Fruit fly (Drosophila melanogaster): ENCODE data around the gene CG10863.
A peak's percentile ranks its signal among the peaks of the same experiment; 100 is the strongest.

Gene CG10863

dm6 chr3L:3932742-3933289 is 9.4 kb downstream of the CG10863 start:
- TF ChIP-seq Abd-B (GFP tag; optimal IDR thresholded peaks at IDR 0.05) (no peak), N (GFP tag; optimal IDR thresholded peaks at IDR 0.05) (no peak), Hr78 (GFP tag; optimal IDR thresholded peaks at IDR 0.05) (no peak), CrebA (GFP tag; optimal IDR thresholded peaks at IDR 0.05; ENCODE audit: borderline replicate concordance) (no peak), lola (GFP tag; optimal IDR thresholded peaks at IDR 0.05) (no peak), tai (GFP tag; optimal IDR thresholded peaks at IDR 0.05) (peak; percentile 10)

- TF ChIP-seq tai (GFP tag; optimal IDR thresholded peaks at IDR 0.05), result no peak
- TF ChIP-seq Hr83 (GFP tag; optimal IDR thresholded peaks at IDR 0.05; ENCODE audit: poor library complexity, severe bottlenecking), result no peak
- no peak for TF ChIP-seq Myc (optimal IDR thresholded peaks at IDR 0.05)
- no peak for TF ChIP-seq Dfd (GFP tag; optimal IDR thresholded peaks at IDR 0.05)
- TF ChIP-seq pan (optimal IDR thresholded peaks at IDR 0.05), result no peak
- TF ChIP-seq h (GFP tag; optimal IDR thresholded peaks at IDR 0.05), result no peak
- no peak for TF ChIP-seq ey (GFP tag; optimal IDR thresholded peaks at IDR 0.05)
- no peak for TF ChIP-seq jim (GFP tag; optimal IDR thresholded peaks at IDR 0.05)
- no peak for TF ChIP-seq Hnf4 (GFP tag; optimal IDR thresholded peaks at IDR 0.05)
Observed at dm6 chr3L:3931778-3932177, 10.5 kb downstream of the CG10863 start.

DNA sequence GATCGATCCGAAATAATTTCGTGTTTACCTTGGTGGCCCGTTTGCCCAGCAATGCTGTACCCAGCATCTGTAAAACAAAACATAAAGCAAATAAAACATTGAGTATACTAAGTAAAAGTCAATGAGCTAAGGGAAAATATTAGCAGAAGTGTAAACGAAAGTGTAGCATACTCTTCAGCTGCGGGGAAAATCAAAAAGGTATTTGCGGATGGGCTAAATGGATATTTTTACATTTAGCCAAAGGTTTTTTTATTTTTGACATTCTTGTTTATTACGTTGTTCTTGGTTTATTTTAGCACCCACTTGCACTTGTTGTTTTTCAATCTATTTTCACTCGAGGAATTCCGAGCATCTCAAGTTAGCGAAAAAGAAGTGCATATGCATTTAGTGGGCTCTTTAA is 11.3 kb downstream of the CG10863 start:
- TF ChIP-seq Abd-B (GFP tag; optimal IDR thresholded peaks at IDR 0.05) (no peak), tai (GFP tag; optimal IDR thresholded peaks at IDR 0.05) (peak; percentile 36), Vsx2 (GFP tag; optimal IDR thresholded peaks at IDR 0.05; ENCODE audit: partially characterized antibody) (no peak), psq (GFP tag; optimal IDR thresholded peaks at IDR 0.05) (no peak), CrebA (GFP tag; optimal IDR thresholded peaks at IDR 0.05; ENCODE audit: borderline replicate concordance) (no peak), fru (GFP tag; optimal IDR thresholded peaks at IDR 0.05) (no peak), Sp1 (GFP tag; optimal IDR thresholded peaks at IDR 0.05) (no peak), Myc (optimal IDR thresholded peaks at IDR 0.05) (peak; percentile 60)

dm6 chr3L:3929968-3930767 is 12.1 kb downstream of the CG10863 start:
- TF ChIP-seq rgr (GFP tag; optimal IDR thresholded peaks at IDR 0.05), result peak; percentile 20
- peak; percentile 9 for TF ChIP-seq psq (GFP tag; optimal IDR thresholded peaks at IDR 0.05)
- TF ChIP-seq HLH106 (tag; optimal IDR thresholded peaks at IDR 0.05), result no peak
- peak; percentile 70 for TF ChIP-seq Vsx2 (GFP tag; optimal IDR thresholded peaks at IDR 0.05; ENCODE audit: partially characterized antibody)
- no peak for TF ChIP-seq Rel (GFP tag; optimal IDR thresholded peaks at IDR 0.05)
- peak; percentile 23 for TF ChIP-seq Rel (tag; optimal IDR thresholded peaks at IDR 0.05)
- peak; percentile 27 for TF ChIP-seq h (GFP tag; optimal IDR thresholded peaks at IDR 0.05)
- TF ChIP-seq OdsH (GFP tag; optimal IDR thresholded peaks at IDR 0.05), result no peak

- TF ChIP-seq Dfd (GFP tag; optimal IDR thresholded peaks at IDR 0.05) (no peak), h (GFP tag; optimal IDR thresholded peaks at IDR 0.05) (peak; percentile 38), fru (GFP tag; optimal IDR thresholded peaks at IDR 0.05) (no peak), Vsx2 (GFP tag; optimal IDR thresholded peaks at IDR 0.05; ENCODE audit: partially characterized antibody) (no peak), foxo (GFP tag; optimal IDR thresholded peaks at IDR 0.05) (no peak), Hr78 (GFP tag; optimal IDR thresholded peaks at IDR 0.05) (no peak), Rel (GFP tag; optimal IDR thresholded peaks at IDR 0.05) (no peak), Rel (tag; optimal IDR thresholded peaks at IDR 0.05) (peak; percentile 44), sage (GFP tag; optimal IDR thresholded peaks at IDR 0.05) (no peak), Hr83 (GFP tag; optimal IDR thresholded peaks at IDR 0.05; ENCODE audit: poor library complexity, severe bottlenecking) (no peak), jim (GFP tag; optimal IDR thresholded peaks at IDR 0.05) (no peak), sv (GFP tag; optimal IDR thresholded peaks at IDR 0.05) (no peak), psq (GFP tag; optimal IDR thresholded peaks at IDR 0.05) (no peak), ey (GFP tag; optimal IDR thresholded peaks at IDR 0.05) (no peak), Dif (GFP tag; optimal IDR thresholded peaks at IDR 0.05; ENCODE audit: partially characterized antibody) (peak; percentile 5), Hnf4 (GFP tag; optimal IDR thresholded peaks at IDR 0.05) (no peak)
Observed at dm6 chr3L:3928943-3929785, 13.1 kb downstream of the CG10863 start.
